Worm (Caenorhabditis elegans): Measurements from ENCODE around the gene fbxc-26.

fbxc-26 gene

ce11 chrII:1688813-1689212, 5.6 kb downstream of the fbxc-26 start, which contains the start of the genes fbxb-18 and fbxb-19:
TSS of gene fbxb-18 (minus strand) at chrII:1688913.
TSS of gene fbxb-19 (minus strand) at chrII:1689181.
- TF ChIP-seq hmg-11 (tag; optimal IDR thresholded peaks at IDR 0.05) (no peak), nhr-67 (tag; optimal IDR thresholded peaks at IDR 0.05) (no peak), elt-3 (tag; optimal IDR thresholded peaks at IDR 0.05) (no peak), sea-2 (GFP tag; optimal IDR thresholded peaks at IDR 0.05) (no peak), unc-39 (tag; optimal IDR thresholded peaks at IDR 0.05) (no peak), nhr-11 (tag; optimal IDR thresholded peaks at IDR 0.05) (no peak), tbx-2 (tag; optimal IDR thresholded peaks at IDR 0.05) (no peak), skn-1 (tag; optimal IDR thresholded peaks at IDR 0.05) (no peak), fkh-2 (tag; optimal IDR thresholded peaks at IDR 0.05) (no peak)

DNA sequence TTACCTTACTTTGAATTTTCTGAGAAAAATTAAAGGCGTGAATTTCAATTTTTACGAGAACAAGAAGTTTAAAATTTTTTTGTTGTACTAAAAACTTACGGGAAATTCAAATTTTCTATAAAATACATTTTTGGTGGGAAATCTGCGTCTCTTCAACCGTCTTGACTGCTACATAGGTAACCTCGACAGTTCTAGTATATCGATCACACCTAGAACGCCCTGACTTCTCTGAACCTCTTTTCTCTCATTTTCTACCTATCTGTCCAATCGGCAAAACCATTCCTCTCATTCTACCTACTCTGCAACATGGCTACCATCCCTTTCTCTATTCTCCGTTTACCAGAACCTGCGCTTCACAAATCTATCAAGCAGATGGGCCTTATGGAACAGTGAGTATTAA, 10.7 kb downstream of the fbxc-26 start, which contains the start of gene fbxb-25:
Gene fbxb-25 (plus strand): TSS at position 301 of the 400 bp plus-strand sequence.
- TF ChIP-seq fos-1 (tag; optimal IDR thresholded peaks at IDR 0.05), result no peak

- TF ChIP-seq daf-12 (tag; optimal IDR thresholded peaks at IDR 0.05) (no peak), mdl-1 (tag; optimal IDR thresholded peaks at IDR 0.05) (no peak), aly-2 (tag; optimal IDR thresholded peaks at IDR 0.05) (no peak), nhr-76 (tag; optimal IDR thresholded peaks at IDR 0.05) (no peak), lin-39 (tag; optimal IDR thresholded peaks at IDR 0.05) (no peak), elt-1 (tag; optimal IDR thresholded peaks at IDR 0.05) (no peak), eor-1 (tag; optimal IDR thresholded peaks at IDR 0.05) (no peak), ZK546.5 (tag; optimal IDR thresholded peaks at IDR 0.05) (no peak), lsy-12 (tag; optimal IDR thresholded peaks at IDR 0.05) (no peak), pha-4 (tag; optimal IDR thresholded peaks at IDR 0.05) (no peak), nfya-1 (tag; optimal IDR thresholded peaks at IDR 0.05; ENCODE audit: insufficient read depth) (no peak), sea-2 (GFP tag; optimal IDR thresholded peaks at IDR 0.05) (no peak), ceh-16 (tag; optimal IDR thresholded peaks at IDR 0.05) (no peak), pqm-1 (tag; optimal IDR thresholded peaks at IDR 0.05) (no peak)
Observed at ce11 chrII:1682218-1682617, 12.2 kb downstream of the fbxc-26 start, which contains the start of gene fbxb-26. TSS of gene fbxb-26 (plus strand) at chrII:1682518.

DNA sequence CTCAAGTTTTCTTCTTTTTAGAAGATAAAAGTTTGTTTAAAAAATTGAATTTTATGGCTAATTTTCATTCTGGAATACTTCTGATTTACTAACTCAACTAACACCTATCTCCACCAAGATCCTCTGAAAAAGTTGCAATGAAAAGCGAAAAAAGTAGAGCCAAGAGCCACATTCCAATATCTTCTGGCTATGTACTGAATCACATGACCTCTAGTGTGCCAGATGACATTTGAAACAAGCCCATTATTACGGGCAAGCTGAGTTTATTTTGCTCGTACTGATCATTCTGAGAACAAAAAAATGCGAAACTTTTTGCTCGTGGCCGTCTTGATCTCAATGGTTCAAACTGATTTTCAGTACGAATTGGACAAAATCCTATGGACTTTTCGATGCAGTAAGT, 15.3 kb downstream of the fbxc-26 start, which contains the start of gene irld-36:
Gene irld-36 (plus strand): TSS at position 301 of the 400 bp plus-strand sequence.
- TF ChIP-seq snpc-4 (tag; optimal IDR thresholded peaks at IDR 0.05) (no peak), ceh-28 (tag; optimal IDR thresholded peaks at IDR 0.05) (no peak), egl-27 (tag; optimal IDR thresholded peaks at IDR 0.05) (no peak), eor-1 (tag; optimal IDR thresholded peaks at IDR 0.05) (no peak), R02D3.7 (tag; optimal IDR thresholded peaks at IDR 0.05) (no peak), nhr-11 (tag; optimal IDR thresholded peaks at IDR 0.05) (no peak), lin-39 (tag; optimal IDR thresholded peaks at IDR 0.05) (no peak)

ce11 chrII:1676088-1676487, 18.3 kb downstream of the fbxc-26 start, which contains the start of gene fbxb-17:
TSS of gene fbxb-17 (plus strand) at chrII:1676388.
- TF ChIP-seq nhr-43 (tag; optimal IDR thresholded peaks at IDR 0.05; ENCODE audit: poor library complexity, severe bottlenecking) (no peak), pqm-1 (tag; optimal IDR thresholded peaks at IDR 0.05) (no peak), nhr-76 (tag; optimal IDR thresholded peaks at IDR 0.05) (no peak), egl-27 (tag; optimal IDR thresholded peaks at IDR 0.05) (no peak), ceh-28 (tag; optimal IDR thresholded peaks at IDR 0.05) (no peak), mdl-1 (tag; optimal IDR thresholded peaks at IDR 0.05) (no peak), ceh-9 (tag; optimal IDR thresholded peaks at IDR 0.05) (no peak)

DNA sequence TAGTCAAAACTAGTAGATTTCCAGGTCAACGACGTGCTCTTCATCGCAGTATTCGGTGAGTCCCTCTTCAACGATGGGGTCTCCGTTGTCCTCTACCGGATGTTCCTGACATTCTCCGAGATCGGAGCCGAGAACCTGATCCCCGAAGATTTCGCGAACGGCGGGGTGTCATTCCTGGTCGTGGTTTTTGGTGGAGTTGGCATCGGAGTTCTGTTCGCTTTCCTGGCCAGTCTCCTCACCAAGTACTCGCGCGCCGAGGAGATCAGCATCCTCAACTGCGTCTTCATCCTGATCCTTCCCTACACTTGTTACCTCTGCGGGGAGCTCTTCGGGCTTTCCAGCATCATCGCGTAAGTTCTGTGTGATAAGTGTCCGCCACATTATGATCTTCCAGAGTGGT, 21.8 kb downstream of the fbxc-26 start:
- TF ChIP-seq eor-1 (tag; optimal IDR thresholded peaks at IDR 0.05), result no peak
- TF ChIP-seq ceh-9 (tag; optimal IDR thresholded peaks at IDR 0.05), result no peak

DNA sequence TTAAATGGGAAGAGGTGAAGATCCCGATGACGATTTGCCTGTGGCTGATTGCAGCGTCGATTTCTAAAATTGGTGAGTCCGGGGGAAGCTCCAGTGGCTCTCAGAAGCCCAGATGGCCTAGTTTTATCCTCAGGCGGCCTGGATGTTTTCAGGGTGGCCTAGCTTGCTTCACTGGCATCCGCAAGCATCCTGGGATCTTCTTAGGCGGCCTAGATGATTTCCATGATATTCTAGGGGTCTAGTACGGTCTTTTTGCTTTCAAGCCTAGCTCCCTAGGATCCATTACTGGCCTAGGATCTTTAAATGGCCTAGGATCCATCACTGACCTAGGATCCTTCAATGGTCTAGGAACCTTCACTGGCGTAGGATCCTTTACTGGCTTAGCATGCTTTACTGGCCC, 23.4 kb downstream of the fbxc-26 start:
- TF ChIP-seq unc-62 (GFP tag; optimal IDR thresholded peaks at IDR 0.05) (no peak), skn-1 (tag; optimal IDR thresholded peaks at IDR 0.05) (no peak), fkh-2 (tag; optimal IDR thresholded peaks at IDR 0.05) (no peak), ama-1 (optimal IDR thresholded peaks at IDR 0.05) (no peak), hmg-11 (tag; optimal IDR thresholded peaks at IDR 0.05) (no peak), ztf-11 (tag; optimal IDR thresholded peaks at IDR 0.05) (no peak), lin-15B (tag; optimal IDR thresholded peaks at IDR 0.05) (no peak), elt-1 (tag; optimal IDR thresholded peaks at IDR 0.05) (no peak), fkh-10 (GFP tag; optimal IDR thresholded peaks at IDR 0.05) (no peak)
